Worm (Caenorhabditis elegans) whole organism, late embryonic: Measurements from ENCODE around the gene clec-241.

ENCODE experiments used
- ama-1 ChIP-seq: fragments of 150-350 bp; optimal IDR thresholded peaks from 2 replicates; lab custom pipeline; 2014
- ceh-31 ChIP-seq: sonication (generic microtip); optimal IDR thresholded peaks from 2 replicates; lab custom pipeline; 2016; ENCODE audit warnings: missing genetic modification characterization, missing compliant biosample characterization
- dve-1 ChIP-seq: sonication (generic microtip); optimal IDR thresholded peaks from 2 replicates; lab custom pipeline; 2017; ENCODE audit warnings: antibody characterized with exemption, mild to moderate bottlenecking, missing genetic modification characterization, missing compliant biosample characterization
- fkh-10 ChIP-seq: fragments of 150-350 bp; optimal IDR thresholded peaks from 2 replicates; lab custom pipeline; 2014; ENCODE audit warnings: missing biosample characterization, missing genetic modification reagents, missing genetic modification characterization
- hlh-8 ChIP-seq: sonication (generic microtip); optimal IDR thresholded peaks from 2 replicates; lab custom pipeline; 2016; ENCODE audit warnings: missing genotype, missing genetic modification characterization, missing compliant biosample characterization
- unc-55 ChIP-seq: sonication (generic microtip); optimal IDR thresholded peaks from 2 replicates; lab custom pipeline; 2017; ENCODE audit warnings: missing biosample characterization, missing genetic modification reagents, missing genetic modification characterization
- zip-5 ChIP-seq: sonication (generic microtip); optimal IDR thresholded peaks from 2 replicates; lab custom pipeline; 2016; ENCODE audit warnings: missing genetic modification characterization, missing compliant biosample characterization

- TF ChIP-seq unc-55 (GFP tag; lab: Kevin White, UChicago) (no peak), zip-5 (tag; lab: Kevin White, UChicago) (no peak), hlh-8 (no peak), dve-1 (no peak), ama-1 (lab: Kevin White, UChicago) (no peak), fkh-10 (GFP tag; lab: Kevin White, UChicago) (no peak), ceh-31 (no peak)
Measured at ce11 chrV:17044500-17044899, 31.4 kb upstream of the clec-241 start, which contains the start of gene F28B1.2.
